Fruit fly (Drosophila melanogaster): ENCODE data around the gene CG11839.

Gene CG11839

DNA sequence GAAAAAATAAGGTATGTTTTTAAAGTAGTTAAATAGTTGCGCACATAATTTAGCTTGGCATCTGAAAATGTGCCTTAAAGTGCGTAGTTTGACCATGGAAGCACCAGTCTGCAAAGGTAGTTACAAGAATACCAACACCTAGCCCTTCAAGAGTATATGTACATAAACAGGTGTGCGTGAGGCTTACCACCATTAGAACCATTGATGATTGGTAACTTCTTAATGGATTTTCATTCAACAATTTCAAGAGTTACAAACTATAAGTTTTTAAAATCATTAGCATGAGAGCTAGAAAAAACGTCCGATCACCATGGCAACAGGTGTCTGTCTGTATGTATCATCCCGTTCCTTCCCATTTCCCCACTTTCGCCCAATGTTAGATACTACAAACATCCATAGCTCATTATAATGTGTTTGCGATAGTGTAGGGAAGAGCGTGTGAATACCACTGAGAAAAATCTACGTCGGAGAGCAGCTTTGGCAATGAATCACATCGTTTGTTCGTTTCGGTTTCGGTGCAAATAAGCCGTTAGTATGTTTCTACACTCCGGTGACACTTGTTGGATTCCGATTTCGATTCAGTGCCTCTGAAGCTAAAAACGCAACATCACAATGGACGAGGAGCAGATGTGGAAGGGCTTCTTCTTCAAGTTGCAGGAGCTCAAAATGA is 13.1 kb upstream of the CG11839 start:
- TF ChIP-seq CG14655 (GFP tag; optimal IDR thresholded peaks at IDR 0.05), result no peak
- no peak for TF ChIP-seq Pif1B (GFP tag; optimal IDR thresholded peaks at IDR 0.05)
- TF ChIP-seq EcR (GFP tag; optimal IDR thresholded peaks at IDR 0.05), result no peak
- no peak for TF ChIP-seq CG34367 (tag; optimal IDR thresholded peaks at IDR 0.05)
- TF ChIP-seq CG32121 (GFP tag; IDR thresholded peaks at IDR 0.05), result no peak
- TF ChIP-seq CG10348 (GFP tag; IDR thresholded peaks at IDR 0.05), result no peak
- TF ChIP-seq CG13204 (GFP tag; optimal IDR thresholded peaks at IDR 0.05), result no peak
- no peak for TF ChIP-seq Pif1A (GFP tag; optimal IDR thresholded peaks at IDR 0.05)
- no peak for TF ChIP-seq CG12605 (GFP tag; IDR thresholded peaks at IDR 0.05)
- TF ChIP-seq CG8301 (tag; optimal IDR thresholded peaks at IDR 0.05), result no peak
- TF ChIP-seq gl (tag; optimal IDR thresholded peaks at IDR 0.05), result no peak
- no peak for TF ChIP-seq CG8159 (tag; optimal IDR thresholded peaks at IDR 0.05)
- TF ChIP-seq rn (GFP tag; IDR thresholded peaks at IDR 0.05), result no peak
- no peak for TF ChIP-seq Snoo (tag; optimal IDR thresholded peaks at IDR 0.05)

- TF ChIP-seq CG9948 (tag; optimal IDR thresholded peaks at IDR 0.05) (no peak), CG13204 (GFP tag; optimal IDR thresholded peaks at IDR 0.05) (no peak), CG12605 (GFP tag; IDR thresholded peaks at IDR 0.05) (no peak), CG32121 (GFP tag; IDR thresholded peaks at IDR 0.05) (no peak), CG4496 (GFP tag; IDR thresholded peaks at IDR 0.05) (no peak), Pif1A (GFP tag; optimal IDR thresholded peaks at IDR 0.05) (no peak), CG8301 (tag; optimal IDR thresholded peaks at IDR 0.05) (no peak), CG15710 (tag; optimal IDR thresholded peaks at IDR 0.05) (no peak), Ets98B (GFP tag; IDR thresholded peaks at IDR 0.05) (no peak), D1 (tag; optimal IDR thresholded peaks at IDR 0.05) (no peak), Pif1B (GFP tag; optimal IDR thresholded peaks at IDR 0.05) (no peak), CG8159 (tag; optimal IDR thresholded peaks at IDR 0.05) (no peak), CG17806 (tag; optimal IDR thresholded peaks at IDR 0.05) (no peak), CG10348 (GFP tag; IDR thresholded peaks at IDR 0.05) (no peak), EcR (GFP tag; optimal IDR thresholded peaks at IDR 0.05) (no peak), CG14655 (GFP tag; optimal IDR thresholded peaks at IDR 0.05) (no peak), fd96Ca (GFP tag; IDR thresholded peaks at IDR 0.05) (no peak)
These were observed 9.3 kb upstream of the CG11839 start for dm6 chr3R:25060462-25060861.

DNA sequence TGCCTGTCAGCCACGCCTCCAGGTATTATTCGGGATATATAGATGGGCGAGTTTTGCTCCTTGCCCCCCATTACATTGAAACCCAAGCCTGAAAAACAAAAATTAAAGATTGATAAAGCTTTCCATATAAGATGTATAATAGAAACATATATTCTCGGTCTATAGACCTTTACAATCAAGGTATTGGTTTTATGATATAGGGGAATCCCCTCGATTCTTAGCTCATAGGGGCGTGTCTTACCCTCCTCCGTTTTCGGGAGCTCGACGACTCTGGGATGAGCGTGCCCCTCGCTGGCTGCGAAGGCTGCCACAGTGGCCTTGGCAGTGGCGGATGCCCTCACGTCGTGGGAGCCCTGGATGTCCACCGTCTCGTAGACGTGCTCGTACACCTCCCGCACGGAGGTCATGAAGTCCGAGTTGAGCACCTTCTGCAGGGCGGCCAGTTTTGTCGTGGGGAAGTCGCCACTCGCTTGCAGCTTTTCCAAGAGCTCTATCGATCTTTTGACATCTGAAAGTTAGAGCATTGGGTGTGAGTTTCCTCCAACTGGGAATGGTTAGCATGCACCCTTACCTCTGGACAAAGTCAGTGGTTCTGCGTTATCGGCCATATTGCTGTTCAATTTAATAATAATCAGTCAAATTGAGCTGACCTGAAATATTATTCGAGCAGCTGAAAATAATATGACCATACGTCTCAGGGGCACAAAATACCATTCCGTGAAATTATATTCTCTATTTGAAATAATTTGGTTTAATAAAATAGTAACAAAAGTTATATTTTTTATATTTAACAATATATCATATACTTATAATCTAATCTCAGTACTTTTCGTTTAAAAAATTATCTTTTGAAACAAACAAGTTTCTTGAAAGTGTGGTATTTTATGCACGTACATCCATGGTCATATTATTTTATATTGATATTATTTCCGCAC is 4.6 kb upstream of the CG11839 start, which contains the start of the genes veli and PQBP1:
Gene veli, minus strand, starts transcription at position 685 of the 935 bp plus-strand sequence.
Gene PQBP1, plus strand, starts transcription at position 885 of the 935 bp plus-strand sequence.
- TF ChIP-seq gl (tag; optimal IDR thresholded peaks at IDR 0.05) (no peak), CG8159 (tag; optimal IDR thresholded peaks at IDR 0.05) (no peak), Pif1B (GFP tag; optimal IDR thresholded peaks at IDR 0.05) (no peak), CG17806 (tag; optimal IDR thresholded peaks at IDR 0.05) (no peak), EcR (GFP tag; optimal IDR thresholded peaks at IDR 0.05) (no peak), CG10348 (GFP tag; IDR thresholded peaks at IDR 0.05) (no peak), CG4496 (GFP tag; IDR thresholded peaks at IDR 0.05) (no peak), CG9948 (tag; optimal IDR thresholded peaks at IDR 0.05) (no peak), CG34367 (tag; optimal IDR thresholded peaks at IDR 0.05) (no peak), Pif1A (GFP tag; optimal IDR thresholded peaks at IDR 0.05) (no peak), CG32121 (GFP tag; IDR thresholded peaks at IDR 0.05) (no peak), fd96Ca (GFP tag; IDR thresholded peaks at IDR 0.05) (no peak), CG12605 (GFP tag; IDR thresholded peaks at IDR 0.05) (no peak), CG15710 (tag; optimal IDR thresholded peaks at IDR 0.05) (no peak), CG14655 (GFP tag; optimal IDR thresholded peaks at IDR 0.05) (no peak), D1 (tag; optimal IDR thresholded peaks at IDR 0.05) (no peak), CG8301 (tag; optimal IDR thresholded peaks at IDR 0.05) (no peak), CG13204 (GFP tag; optimal IDR thresholded peaks at IDR 0.05) (no peak)

dm6 chr3R:25066856-25067255 is 2.9 kb upstream of the CG11839 start:
- TF ChIP-seq CG9948 (tag; optimal IDR thresholded peaks at IDR 0.05) (no peak), CG8159 (tag; optimal IDR thresholded peaks at IDR 0.05) (no peak), Ets98B (GFP tag; IDR thresholded peaks at IDR 0.05) (no peak), Pif1B (GFP tag; optimal IDR thresholded peaks at IDR 0.05) (no peak), CG32121 (GFP tag; IDR thresholded peaks at IDR 0.05) (no peak), fd96Ca (GFP tag; IDR thresholded peaks at IDR 0.05) (no peak), CG17806 (tag; optimal IDR thresholded peaks at IDR 0.05) (no peak), CG34367 (tag; optimal IDR thresholded peaks at IDR 0.05) (no peak), CG15710 (tag; optimal IDR thresholded peaks at IDR 0.05) (no peak), EcR (GFP tag; optimal IDR thresholded peaks at IDR 0.05) (no peak), D1 (tag; optimal IDR thresholded peaks at IDR 0.05) (no peak), CG12605 (GFP tag; IDR thresholded peaks at IDR 0.05) (no peak), CG14655 (GFP tag; optimal IDR thresholded peaks at IDR 0.05) (no peak), CG13204 (GFP tag; optimal IDR thresholded peaks at IDR 0.05) (no peak), CG4496 (GFP tag; IDR thresholded peaks at IDR 0.05) (no peak)

DNA sequence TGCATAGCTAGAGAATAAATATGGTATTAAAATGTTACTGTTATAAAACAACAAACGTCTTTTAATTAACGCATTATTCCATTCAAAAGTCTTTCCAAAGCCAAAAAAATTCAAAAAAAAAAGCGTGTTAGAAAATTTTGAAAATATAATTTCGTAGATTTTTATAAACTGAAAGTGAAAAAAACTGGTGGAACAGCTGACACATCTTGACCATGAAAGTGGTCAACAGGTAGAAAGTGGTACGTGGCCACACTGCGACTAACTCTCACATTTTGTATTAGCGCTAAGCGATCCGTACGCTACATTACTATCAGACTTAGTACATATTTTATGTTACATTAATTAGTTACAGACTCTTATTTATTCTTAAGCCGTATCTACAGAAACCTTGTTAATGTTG is 1.1 kb downstream of the CG11839 start, which contains the start of gene CG11836:
Gene CG11836, plus strand, starts transcription at position 256 of the 400 bp plus-strand sequence.
- TF ChIP-seq CG13204 (GFP tag; optimal IDR thresholded peaks at IDR 0.05) (no peak), D1 (tag; optimal IDR thresholded peaks at IDR 0.05) (no peak), CG32121 (GFP tag; IDR thresholded peaks at IDR 0.05) (no peak), Snoo (tag; optimal IDR thresholded peaks at IDR 0.05) (no peak), CG4496 (GFP tag; IDR thresholded peaks at IDR 0.05) (no peak), fd96Ca (GFP tag; IDR thresholded peaks at IDR 0.05) (no peak), gl (tag; optimal IDR thresholded peaks at IDR 0.05) (no peak)
